Fruit fly (Drosophila melanogaster) whole organism, embryonic: ENCODE data around the gene CG15439.

Experiments
- BEAF-32 ChIP-seq: fragments of 200-800 bp; sonication (Bioruptor generic); optimal IDR thresholded peaks from 3 replicates; lab custom pipeline; 2017; ENCODE audit warnings: missing biosample characterization, missing genetic modification characterization, mild to moderate bottlenecking, moderate library complexity, missing genetic modification reagents
- Bdp1 ChIP-seq: fragments of 200-800 bp; sonication (Bioruptor generic); optimal IDR thresholded peaks from 3 replicates; lab custom pipeline; 2016; ENCODE audit warnings: missing biosample characterization, missing genetic modification characterization
- Bgb ChIP-seq: fragments of 200-800 bp; sonication (Bioruptor generic); IDR thresholded peaks from 2 replicates; pipeline ENCODE4 v1.3.6; 2022; ENCODE audit warnings: missing biosample characterization, missing genetic modification characterization; ENCODE audit not compliant: partially characterized antibody
- BtbVII ChIP-seq: fragments of 200-800 bp; sonication (Bioruptor generic); optimal IDR thresholded peaks from 3 replicates; lab custom pipeline; 2017; ENCODE audit warnings: missing biosample characterization, mild to moderate bottlenecking, missing genetic modification characterization
- CG10147 ChIP-seq: fragments of 200-800 bp; sonication (Bioruptor generic); optimal IDR thresholded peaks from 2 replicates; lab custom pipeline; 2019; ENCODE audit warnings: missing biosample characterization, mild to moderate bottlenecking, missing genetic modification characterization, moderate library complexity
- CG11093 ChIP-seq: fragments of 200-800 bp; sonication (Bioruptor generic); IDR thresholded peaks from 3 replicates; pipeline ENCODE4 v1.3.6; 2022; ENCODE audit warnings: missing biosample characterization, missing genetic modification characterization
- CG11398 ChIP-seq: fragments of 200-800 bp; sonication (Bioruptor generic); optimal IDR thresholded peaks from 2 replicates; lab custom pipeline; 2016; ENCODE audit warnings: missing biosample characterization, missing genetic modification characterization
- CG13287 ChIP-seq: fragments of 200-800 bp; sonication (Bioruptor generic); IDR thresholded peaks from 2 replicates; pipeline ENCODE4 v1.3.6; 2022; ENCODE audit warnings: missing biosample characterization, missing genetic modification characterization; ENCODE audit not compliant: partially characterized antibody
- CG13775 ChIP-seq: fragments of 200-800 bp; sonication (Bioruptor generic); optimal IDR thresholded peaks from 3 replicates; lab custom pipeline; 2017; ENCODE audit warnings: missing biosample characterization, mild to moderate bottlenecking, missing genetic modification characterization
- CG14860 ChIP-seq: fragments of 200-800 bp; sonication (Bioruptor generic); IDR thresholded peaks from 3 replicates; pipeline ENCODE4 v1.3.6; 2022; ENCODE audit warnings: missing biosample characterization, missing genetic modification characterization; ENCODE audit not compliant: partially characterized antibody
- CG1603 ChIP-seq: fragments of 200-800 bp; sonication (Bioruptor generic); optimal IDR thresholded peaks from 2 replicates; lab custom pipeline; 2019; ENCODE audit warnings: missing biosample characterization, mild to moderate bottlenecking, missing genetic modification characterization, moderate library complexity
- CG16779 ChIP-seq: fragments of 200-800 bp; sonication (Bioruptor generic); IDR thresholded peaks from 2 replicates; pipeline ENCODE4 v1.3.6; 2022; ENCODE audit warnings: missing biosample characterization, missing genetic modification characterization
- CG2129 ChIP-seq: fragments of 200-800 bp; sonication (Bioruptor generic); IDR thresholded peaks from 2 replicates; pipeline ENCODE4 v1.3.6; 2022; ENCODE audit warnings: missing biosample characterization, missing genetic modification characterization; ENCODE audit not compliant: partially characterized antibody
- CG31224 ChIP-seq: fragments of 200-800 bp; sonication (Bioruptor generic); IDR thresholded peaks from 2 replicates; pipeline ENCODE4 v1.3.6; 2022; ENCODE audit warnings: missing biosample characterization, missing genetic modification characterization
- CG3847 ChIP-seq: fragments of 200-800 bp; sonication (Bioruptor generic); IDR thresholded peaks from 2 replicates; pipeline ENCODE4 v1.3.6; 2022; ENCODE audit warnings: missing biosample characterization, missing genetic modification characterization
- CG4617 ChIP-seq: fragments of 200-800 bp; sonication (Bioruptor generic); optimal IDR thresholded peaks from 3 replicates; lab custom pipeline; 2016; ENCODE audit warnings: missing biosample characterization, missing genetic modification characterization, borderline replicate concordance
- CG6272 ChIP-seq: fragments of 200-800 bp; sonication (Bioruptor generic); IDR thresholded peaks from 2 replicates; pipeline ENCODE4 v1.3.6; 2022; ENCODE audit warnings: missing biosample characterization, missing genetic modification characterization
- CG7963 ChIP-seq: fragments of 200-800 bp; sonication (Bioruptor generic); IDR thresholded peaks from 3 replicates; pipeline ENCODE4 v1.3.6; 2022; ENCODE audit warnings: missing biosample characterization, missing genetic modification characterization; ENCODE audit not compliant: partially characterized antibody
- CG8290 ChIP-seq, 3 experiments: fragments of 200-800 bp; sonication (Bioruptor generic); optimal IDR thresholded peaks; 2 replicates each; lab custom pipeline; 2016 to 2019; ENCODE audit warnings: missing biosample characterization in 3 of 3, missing genetic modification characterization in 3 of 3, mild to moderate bottlenecking in 2 of 3, moderate library complexity in 1 of 3
- CG9215 ChIP-seq: fragments of 200-800 bp; sonication (Bioruptor generic); IDR thresholded peaks from 2 replicates; pipeline ENCODE4 v1.3.6; 2022; ENCODE audit warnings: missing biosample characterization, missing genetic modification characterization
- CG9932 ChIP-seq: fragments of 200-800 bp; sonication (Bioruptor generic); IDR thresholded peaks from 2 replicates; pipeline ENCODE4 v1.3.6; 2022; ENCODE audit warnings: missing biosample characterization, missing genetic modification characterization
- CrebB ChIP-seq: fragments of 200-800 bp; sonication (Bioruptor generic); optimal IDR thresholded peaks from 3 replicates; lab custom pipeline; 2018; ENCODE audit warnings: missing biosample characterization, mild to moderate bottlenecking, missing genetic modification characterization
- Doc3 ChIP-seq: fragments of 200-800 bp; sonication (Bioruptor generic); IDR thresholded peaks from 3 replicates; pipeline ENCODE4 v1.3.6; 2022; ENCODE audit warnings: missing biosample characterization, missing genetic modification characterization; ENCODE audit not compliant: partially characterized antibody
- HLH4C ChIP-seq: fragments of 200-800 bp; sonication (Bioruptor generic); IDR thresholded peaks from 3 replicates; pipeline ENCODE4 v1.3.6; 2022; ENCODE audit warnings: missing biosample characterization, missing genetic modification characterization; ENCODE audit not compliant: partially characterized antibody
- Max ChIP-seq: fragments of 200-800 bp; sonication (Bioruptor generic); optimal IDR thresholded peaks from 2 replicates; lab custom pipeline; 2016; ENCODE audit warnings: missing biosample characterization, mild to moderate bottlenecking, missing genetic modification characterization
- Myb ChIP-seq: fragments of 200-800 bp; sonication (Bioruptor generic); optimal IDR thresholded peaks from 2 replicates; lab custom pipeline; 2016; ENCODE audit warnings: missing biosample characterization, missing genetic modification characterization
- Opbp ChIP-seq: fragments of 200-800 bp; sonication (Bioruptor generic); IDR thresholded peaks from 3 replicates; pipeline ENCODE4 v1.3.6; 2022; ENCODE audit warnings: missing biosample characterization, missing genetic modification characterization; ENCODE audit not compliant: partially characterized antibody
- ab ChIP-seq: fragments of 200-800 bp; sonication (Bioruptor generic); optimal IDR thresholded peaks from 2 replicates; lab custom pipeline; 2016; ENCODE audit warnings: missing biosample characterization, missing genetic modification characterization
- abd-A ChIP-seq: fragments of 200-800 bp; sonication (Bioruptor generic); optimal IDR thresholded peaks from 3 replicates; lab custom pipeline; 2019; ENCODE audit warnings: missing biosample characterization, mild to moderate bottlenecking, missing genetic modification characterization, moderate library complexity
- amos ChIP-seq: fragments of 200-800 bp; sonication (Bioruptor generic); IDR thresholded peaks from 2 replicates; pipeline ENCODE4 v1.3.6; 2022; ENCODE audit warnings: missing biosample characterization, missing genetic modification characterization; ENCODE audit not compliant: partially characterized antibody
- az2 ChIP-seq: fragments of 200-800 bp; sonication (Bioruptor generic); optimal IDR thresholded peaks from 3 replicates; lab custom pipeline; 2016; ENCODE audit warnings: missing biosample characterization, missing genetic modification characterization
- bigmax ChIP-seq: fragments of 200-800 bp; sonication (Bioruptor generic); optimal IDR thresholded peaks from 2 replicates; lab custom pipeline; 2018; ENCODE audit warnings: missing biosample characterization, mild to moderate bottlenecking, missing genetic modification characterization
- dysf ChIP-seq: fragments of 200-800 bp; sonication (Bioruptor generic); IDR thresholded peaks from 3 replicates; pipeline ENCODE4 v1.3.6; 2022; ENCODE audit warnings: missing biosample characterization, missing genetic modification characterization
- ftz-f1 ChIP-seq: fragments of 200-800 bp; sonication (Bioruptor generic); optimal IDR thresholded peaks from 2 replicates; lab custom pipeline; 2016; ENCODE audit warnings: missing biosample characterization, missing genetic modification characterization
- gfzf ChIP-seq: fragments of 200-800 bp; sonication (Bioruptor generic); optimal IDR thresholded peaks from 2 replicates; lab custom pipeline; 2016; ENCODE audit warnings: missing biosample characterization, mild to moderate bottlenecking, missing genetic modification characterization, moderate library complexity
- hb ChIP-seq: fragments of 200-800 bp; sonication (Bioruptor generic); IDR thresholded peaks from 3 replicates; pipeline ENCODE4 v1.3.6; 2022; ENCODE audit warnings: missing biosample characterization, missing genetic modification characterization; ENCODE audit not compliant: partially characterized antibody
- hbn ChIP-seq: fragments of 200-800 bp; sonication (Bioruptor generic); IDR thresholded peaks from 2 replicates; pipeline ENCODE4 v1.3.6; 2022; ENCODE audit warnings: missing biosample characterization, missing genetic modification characterization; ENCODE audit not compliant: partially characterized antibody
- inv ChIP-seq: fragments of 200-800 bp; sonication (Bioruptor generic); IDR thresholded peaks from 2 replicates; pipeline ENCODE4 v1.3.6; 2022; ENCODE audit warnings: missing biosample characterization, missing genetic modification characterization; ENCODE audit not compliant: partially characterized antibody
- lmd ChIP-seq: fragments of 200-800 bp; sonication (Bioruptor generic); IDR thresholded peaks from 2 replicates; pipeline ENCODE4 v1.3.6; 2022; ENCODE audit warnings: missing biosample characterization, missing genetic modification characterization
- oc ChIP-seq: fragments of 200-800 bp; sonication (Bioruptor generic); optimal IDR thresholded peaks from 2 replicates; lab custom pipeline; 2018; ENCODE audit warnings: missing biosample characterization, mild to moderate bottlenecking, missing genetic modification characterization, moderate library complexity
- onecut ChIP-seq: fragments of 200-800 bp; sonication (Bioruptor generic); IDR thresholded peaks from 2 replicates; pipeline ENCODE4 v1.3.6; 2022; ENCODE audit warnings: missing biosample characterization, missing genetic modification characterization
- p53 ChIP-seq: fragments of 200-800 bp; sonication (Bioruptor generic); optimal IDR thresholded peaks from 2 replicates; lab custom pipeline; 2016; ENCODE audit warnings: missing biosample characterization, missing genetic modification characterization
- phol ChIP-seq: fragments of 200-800 bp; sonication (Bioruptor generic); optimal IDR thresholded peaks from 3 replicates; lab custom pipeline; 2018; ENCODE audit warnings: missing biosample characterization, mild to moderate bottlenecking, missing genetic modification characterization, moderate library complexity
- row ChIP-seq: fragments of 200-800 bp; sonication (Bioruptor generic); IDR thresholded peaks from 3 replicates; pipeline ENCODE4 v1.3.6; 2022; ENCODE audit warnings: missing biosample characterization, missing genetic modification characterization
- sens-2 ChIP-seq: fragments of 200-800 bp; sonication (Bioruptor generic); IDR thresholded peaks from 2 replicates; pipeline ENCODE4 v1.3.6; 2022; ENCODE audit warnings: missing biosample characterization, missing genetic modification characterization
- sisA ChIP-seq: fragments of 200-800 bp; sonication (Bioruptor generic); IDR thresholded peaks from 2 replicates; pipeline ENCODE4 v1.3.6; 2022; ENCODE audit warnings: missing biosample characterization, missing genetic modification characterization
- trem ChIP-seq: fragments of 200-800 bp; optimal IDR thresholded peaks from 3 replicates; lab custom pipeline; 2019; ENCODE audit warnings: missing biosample characterization, mild to moderate bottlenecking, missing genetic modification characterization, moderate library complexity
- ttk ChIP-seq: fragments of 200-800 bp; sonication (Bioruptor generic); IDR thresholded peaks from 2 replicates; pipeline ENCODE4 v2.1.2; 2022; ENCODE audit warnings: missing biosample characterization, missing genetic modification characterization
- unc-4 ChIP-seq: fragments of 200-800 bp; sonication (Bioruptor generic); IDR thresholded peaks from 2 replicates; pipeline ENCODE4 v1.3.6; 2022; ENCODE audit warnings: missing biosample characterization, missing genetic modification characterization; ENCODE audit not compliant: partially characterized antibody

The CG15439 gene

dm6 chr2L:4452798-4453197, at the start of gene CG15439:
Gene CG15439 (minus strand): TSS chr2L:4453038.
- TF ChIP-seq hbn (GFP tag; lab: Robert Waterston, UW): peak; percentile 62; the same call in 1 of the 2 replicates
- no peak for TF ChIP-seq trem (tag; lab: Kevin White, UChicago)
- TF ChIP-seq dysf (GFP tag; lab: Robert Waterston, UW): no peak
- no peak for TF ChIP-seq oc (tag; lab: Kevin White, UChicago)
- no peak for TF ChIP-seq gfzf
- peak; percentile 8; the same call in 1 of the 3 replicates for TF ChIP-seq row (GFP tag; lab: Robert Waterston, UW)
- no peak for TF ChIP-seq abd-A (tag; lab: Kevin White, UChicago)
- peak; percentile 72 for TF ChIP-seq amos
- no peak for TF ChIP-seq CG9215 (GFP tag; lab: Robert Waterston, UW)
- no peak for TF ChIP-seq Bdp1
- peak; percentile 72 for TF ChIP-seq Bgb (GFP tag; lab: Robert Waterston, UW)
- TF ChIP-seq CrebB: no peak
- TF ChIP-seq unc-4 (GFP tag; lab: Robert Waterston, UW): peak; percentile 77
- no peak for TF ChIP-seq CG3847 (GFP tag; lab: Robert Waterston, UW)
- no peak for TF ChIP-seq bigmax (GFP tag; lab: Kevin White, UChicago)
- peak; percentile 43; the same call in 1 of the 2 replicates for TF ChIP-seq CG2129 (GFP tag; lab: Robert Waterston, UW)
- no peak for TF ChIP-seq CG6272 (GFP tag; lab: Robert Waterston, UW)
- no peak for TF ChIP-seq az2 (GFP tag; lab: Kevin White, UChicago)
- TF ChIP-seq Doc3 (GFP tag; lab: Robert Waterston, UW): peak; percentile 67
- TF ChIP-seq sens-2 (GFP tag; lab: Robert Waterston, UW): no peak
- TF ChIP-seq BEAF-32 (GFP tag; lab: Kevin White, UChicago): peak; percentile 54
- peak; percentile 86 for TF ChIP-seq HLH4C (GFP tag; lab: Robert Waterston, UW)
- no peak for TF ChIP-seq CG13775 (GFP tag; lab: Kevin White, UChicago)
- TF ChIP-seq hb (GFP tag; lab: Robert Waterston, UW): 0 out of 3 replicates have a peak, but pooled peaks have one; percentile 63
- no peak for TF ChIP-seq CG10147 (GFP tag; lab: Kevin White, UChicago)
- no peak for TF ChIP-seq BtbVII (GFP tag; lab: Kevin White, UChicago)
- TF ChIP-seq Opbp (GFP tag; lab: Robert Waterston, UW): peak; percentile 76; the same call in 2 of the 3 replicates
- no peak for TF ChIP-seq sisA (GFP tag; lab: Robert Waterston, UW)
- no peak for TF ChIP-seq ttk (GFP tag; lab: Robert Waterston, UW)
- peak; percentile 52 for TF ChIP-seq inv (GFP tag; lab: Robert Waterston, UW)
- TF ChIP-seq CG16779: no peak
- TF ChIP-seq lmd (GFP tag; lab: Robert Waterston, UW): no peak
- TF ChIP-seq CG9932 (GFP tag; lab: Robert Waterston, UW): no peak
- TF ChIP-seq onecut (GFP tag; lab: Robert Waterston, UW): no peak
- no peak for TF ChIP-seq Max (GFP tag; lab: Kevin White, UChicago)
- TF ChIP-seq ab: no peak
- no peak for TF ChIP-seq p53 (GFP tag; lab: Kevin White, UChicago)
- TF ChIP-seq ftz-f1: no peak
- TF ChIP-seq CG7963: peak; percentile 55; the same call in 2 of the 3 replicates
- peak; percentile 7 for TF ChIP-seq Myb (GFP tag; lab: Kevin White, UChicago)
- TF ChIP-seq CG11398: no peak
- TF ChIP-seq CG13287 (GFP tag; lab: Robert Waterston, UW): peak; percentile 83
- no peak for TF ChIP-seq CG8290 (GFP tag; optimal IDR thresholded peaks at IDR 0.05; lab: Kevin White, UChicago)
- TF ChIP-seq CG8290 (tag; optimal IDR thresholded peaks at IDR 0.05; lab: Kevin White, UChicago): no peak
- no peak for TF ChIP-seq CG31224 (GFP tag; lab: Robert Waterston, UW)
- no peak for TF ChIP-seq CG11093
- TF ChIP-seq phol (tag; lab: Kevin White, UChicago): peak; percentile 17
- TF ChIP-seq CG1603 (tag; lab: Kevin White, UChicago): peak; percentile 32
- peak; percentile 49 for TF ChIP-seq CG14860
- TF ChIP-seq CG4617 (GFP tag; lab: Kevin White, UChicago): peak; percentile 55
